Worm (Caenorhabditis elegans) whole organism, young adult: ENCODE results near the gene R10E9.2.

Experiments
- B0019.2 ChIP-seq: fragments of 200-800 bp; sonication (Bioruptor generic); conservative IDR thresholded peaks from 2 replicates; pipeline ENCODE4 v1.3.6; 2022; ENCODE audit warnings: missing genetic modification reagents, missing genetic modification characterization, missing compliant biosample characterization
- B0035.1 ChIP-seq: sonication (generic microtip); optimal IDR thresholded peaks from 2 replicates; lab custom pipeline; 2016; ENCODE audit warnings: missing genetic modification characterization, mild to moderate bottlenecking, missing compliant biosample characterization, missing genotype, missing genetic modification reagents
- B0336.3 ChIP-seq: fragments of 200-800 bp; sonication (Bioruptor generic); IDR thresholded peaks from 2 replicates; pipeline ENCODE4 v1.3.6; 2022; ENCODE audit warnings: missing genetic modification characterization, missing compliant biosample characterization
- C06A6.2 ChIP-seq: fragments of 200-800 bp; sonication (Bioruptor generic); conservative IDR thresholded peaks from 2 replicates; pipeline ENCODE4 v1.3.6; 2022; ENCODE audit warnings: missing genetic modification characterization, missing compliant biosample characterization
- C17E4.6 ChIP-seq: fragments of 200-800 bp; sonication (Bioruptor generic); IDR thresholded peaks from 2 replicates; pipeline ENCODE4 v1.3.6; 2022; ENCODE audit warnings: missing genetic modification reagents, missing genetic modification characterization, missing compliant biosample characterization
- F22D6.2 ChIP-seq: sonication (generic microtip); optimal IDR thresholded peaks from 2 replicates; lab custom pipeline; 2016; ENCODE audit warnings: mild to moderate bottlenecking, missing genetic modification characterization, missing compliant biosample characterization
- F23B12.7 ChIP-seq: sonication (generic microtip); optimal IDR thresholded peaks from 2 replicates; lab custom pipeline; 2017; ENCODE audit warnings: missing genetic modification characterization, mild to moderate bottlenecking, missing compliant biosample characterization, antibody characterized with exemption, moderate library complexity; ENCODE audit not compliant: insufficient read depth
- F39B2.1 ChIP-seq: fragments of 200-800 bp; sonication (Bioruptor generic); IDR thresholded peaks from 2 replicates; pipeline ENCODE4 v1.3.6; 2022; ENCODE audit warnings: missing genetic modification reagents, missing genetic modification characterization, missing compliant biosample characterization
- F49E8.2 ChIP-seq: sonication (generic microtip); optimal IDR thresholded peaks from 3 replicates; lab custom pipeline; 2017; ENCODE audit warnings: missing genetic modification characterization, mild to moderate bottlenecking, missing compliant biosample characterization, antibody characterized with exemption, moderate library complexity; ENCODE audit not compliant: insufficient read depth
- F52B5.7 ChIP-seq: sonication (generic microtip); optimal IDR thresholded peaks from 2 replicates; lab custom pipeline; 2016; ENCODE audit warnings: mild to moderate bottlenecking, missing genetic modification characterization, missing compliant biosample characterization
- F57A8.1 ChIP-seq: fragments of 200-800 bp; sonication (Bioruptor generic); optimal IDR thresholded peaks from 2 replicates; lab custom pipeline; 2018; ENCODE audit warnings: mild to moderate bottlenecking, missing genetic modification characterization, moderate library complexity, missing compliant biosample characterization
- K12H6.12 ChIP-seq: fragments of 200-800 bp; sonication (Bioruptor generic); optimal IDR thresholded peaks from 2 replicates; lab custom pipeline; 2018; ENCODE audit warnings: mild to moderate bottlenecking, missing genetic modification characterization, missing compliant biosample characterization
- T07F8.4 ChIP-seq: sonication (generic microtip); optimal IDR thresholded peaks from 2 replicates; lab custom pipeline; 2016; ENCODE audit warnings: mild to moderate bottlenecking, missing genetic modification characterization, moderate library complexity, missing compliant biosample characterization
- T26A5.8 ChIP-seq: sonication (generic microtip); optimal IDR thresholded peaks from 2 replicates; lab custom pipeline; 2016; ENCODE audit warnings: missing genetic modification characterization, missing compliant biosample characterization
- Y53F4B.3 ChIP-seq: fragments of 200-800 bp; sonication (Bioruptor generic); IDR thresholded peaks from 2 replicates; pipeline ENCODE4 v1.3.6; 2022; ENCODE audit warnings: missing genetic modification reagents, missing genetic modification characterization, missing compliant biosample characterization
- Y56A3A.18 ChIP-seq: fragments of 200-800 bp; sonication (Bioruptor generic); IDR thresholded peaks from 2 replicates; pipeline ENCODE4 v1.3.6; 2022; ENCODE audit warnings: missing genetic modification reagents, missing genetic modification characterization, missing compliant biosample characterization
- Y95B8A.8 ChIP-seq: fragments of 200-800 bp; sonication (Bioruptor generic); IDR thresholded peaks from 2 replicates; pipeline ENCODE4 v1.3.6; 2022; ENCODE audit warnings: missing genetic modification reagents, missing genetic modification characterization, missing compliant biosample characterization
- akir-1 ChIP-seq: fragments of 200-800 bp; sonication (Bioruptor generic); optimal IDR thresholded peaks from 2 replicates; lab custom pipeline; 2018; ENCODE audit warnings: mild to moderate bottlenecking, missing genetic modification characterization, moderate library complexity, missing compliant biosample characterization
- athp-1 ChIP-seq: sonication (generic microtip); optimal IDR thresholded peaks from 2 replicates; lab custom pipeline; 2017; ENCODE audit warnings: mild to moderate bottlenecking, missing genetic modification characterization, missing compliant biosample characterization
- attf-5 ChIP-seq: fragments of 200-800 bp; sonication (Bioruptor generic); optimal IDR thresholded peaks from 2 replicates; lab custom pipeline; 2018; ENCODE audit warnings: mild to moderate bottlenecking, missing genetic modification characterization, missing compliant biosample characterization
- bed-1 ChIP-seq: fragments of 200-800 bp; sonication (Bioruptor generic); IDR thresholded peaks from 2 replicates; pipeline ENCODE4 v1.3.6; 2022; ENCODE audit warnings: missing genetic modification reagents, missing genetic modification characterization, missing compliant biosample characterization
- ceh-58 ChIP-seq: fragments of 200-800 bp; sonication (Bioruptor generic); IDR thresholded peaks from 2 replicates; pipeline ENCODE4 v1.3.6; 2022; ENCODE audit warnings: missing genetic modification characterization, missing compliant biosample characterization
- ceh-79 ChIP-seq: sonication (generic microtip); optimal IDR thresholded peaks from 2 replicates; lab custom pipeline; 2017; ENCODE audit warnings: mild to moderate bottlenecking, missing genetic modification characterization, missing compliant biosample characterization
- chd-7 ChIP-seq: sonication (generic microtip); optimal IDR thresholded peaks from 2 replicates; lab custom pipeline; 2016; ENCODE audit warnings: mild to moderate bottlenecking, missing genetic modification characterization, moderate library complexity, missing compliant biosample characterization
- egl-18 ChIP-seq: fragments of 200-800 bp; sonication (Bioruptor generic); IDR thresholded peaks from 2 replicates; pipeline ENCODE4 v1.3.6; 2022; ENCODE audit warnings: missing genetic modification reagents, missing genetic modification characterization, missing compliant biosample characterization
- egrh-3 ChIP-seq: fragments of 200-800 bp; sonication (Bioruptor generic); IDR thresholded peaks from 2 replicates; pipeline ENCODE4 v1.3.6; 2022; ENCODE audit warnings: missing genetic modification reagents, missing genetic modification characterization, missing compliant biosample characterization
- ekl-4 ChIP-seq: fragments of 200-800 bp; sonication (Bioruptor generic); IDR thresholded peaks from 2 replicates; pipeline ENCODE4 v1.3.6; 2022; ENCODE audit warnings: missing genetic modification reagents, missing genetic modification characterization, missing compliant biosample characterization
- fkh-3 ChIP-seq: sonication (generic microtip); optimal IDR thresholded peaks from 2 replicates; lab custom pipeline; 2016; ENCODE audit warnings: mild to moderate bottlenecking, missing genetic modification characterization, missing compliant biosample characterization
- hlh-26 ChIP-seq: fragments of 200-800 bp; sonication (Bioruptor generic); conservative IDR thresholded peaks from 2 replicates; pipeline ENCODE4 v1.3.6; 2022; ENCODE audit warnings: missing genetic modification reagents, missing genetic modification characterization, missing compliant biosample characterization
- hrde-1 ChIP-seq: sonication (generic microtip); optimal IDR thresholded peaks from 2 replicates; lab custom pipeline; 2016; ENCODE audit warnings: missing genetic modification characterization, mild to moderate bottlenecking, missing compliant biosample characterization, moderate library complexity, missing genotype, missing genetic modification reagents, borderline replicate concordance
- hsf-1 ChIP-seq: fragments of 200-800 bp; sonication (Bioruptor generic); IDR thresholded peaks from 2 replicates; pipeline ENCODE4 v1.3.6; 2022; ENCODE audit warnings: missing genetic modification reagents, missing genetic modification characterization, missing compliant biosample characterization
- lag-1 ChIP-seq: fragments of 200-800 bp; sonication (Bioruptor generic); IDR thresholded peaks from 2 replicates; pipeline ENCODE4 v1.3.6; 2022; ENCODE audit warnings: missing genetic modification reagents, missing genetic modification characterization, missing compliant biosample characterization
- let-607 ChIP-seq, 2 experiments: fragments of 200-800 bp in 1 of 2; sonication (Bioruptor generic) in 1 of 2; sonication (generic microtip) in 1 of 2; optimal IDR thresholded peaks; 2 replicates each; lab custom pipeline; 2016 to 2018; ENCODE audit warnings: mild to moderate bottlenecking in 2 of 2, missing compliant biosample characterization in 2 of 2, missing genetic modification characterization in 2 of 2, moderate library complexity in 2 of 2, missing genotype in 1 of 2
- lin-54 ChIP-seq: fragments of 200-800 bp; sonication (Bioruptor generic); optimal IDR thresholded peaks from 2 replicates; lab custom pipeline; 2018; ENCODE audit warnings: mild to moderate bottlenecking, missing genetic modification characterization, missing compliant biosample characterization
- madf-6 ChIP-seq: fragments of 200-800 bp; sonication (Bioruptor generic); IDR thresholded peaks from 2 replicates; pipeline ENCODE4 v1.3.6; 2022; ENCODE audit warnings: missing genetic modification reagents, missing genetic modification characterization, missing compliant biosample characterization
- mel-28 ChIP-seq: sonication (generic microtip); optimal IDR thresholded peaks from 2 replicates; lab custom pipeline; 2016; ENCODE audit warnings: borderline replicate concordance, mild to moderate bottlenecking, missing genetic modification characterization, missing compliant biosample characterization
- mes-4 ChIP-seq: sonication (generic microtip); optimal IDR thresholded peaks from 2 replicates; lab custom pipeline; 2016; ENCODE audit warnings: missing genotype, missing genetic modification characterization, missing compliant biosample characterization
- nfyb-1 ChIP-seq: fragments of 200-800 bp; sonication (Bioruptor generic); IDR thresholded peaks from 2 replicates; pipeline ENCODE4 v1.3.6; 2022; ENCODE audit warnings: missing genetic modification reagents, missing genetic modification characterization, missing compliant biosample characterization
- nhr-120 ChIP-seq: fragments of 200-800 bp; sonication (Bioruptor generic); IDR thresholded peaks from 2 replicates; pipeline ENCODE4 v1.3.6; 2022; ENCODE audit warnings: missing genetic modification characterization, missing compliant biosample characterization
- nhr-179 ChIP-seq: sonication (generic microtip); optimal IDR thresholded peaks from 2 replicates; lab custom pipeline; 2016; ENCODE audit warnings: mild to moderate bottlenecking, missing genetic modification characterization, missing compliant biosample characterization
- rec-8 ChIP-seq, 2 experiments: sonication (generic microtip); optimal IDR thresholded peaks; 2 replicates each; lab custom pipeline; 2016; ENCODE audit warnings: mild to moderate bottlenecking in 2 of 2, missing genetic modification characterization in 2 of 2, missing genetic modification reagents in 2 of 2, missing genotype in 2 of 2, missing biosample characterization in 1 of 2, missing compliant biosample characterization in 1 of 2, moderate library complexity in 1 of 2
- repo-1 ChIP-seq: sonication (generic microtip); optimal IDR thresholded peaks from 2 replicates; lab custom pipeline; 2017; ENCODE audit warnings: mild to moderate bottlenecking, missing genetic modification characterization, missing compliant biosample characterization
- sdz-38 ChIP-seq: sonication (generic microtip); optimal IDR thresholded peaks from 2 replicates; lab custom pipeline; 2016; ENCODE audit warnings: missing genotype, missing genetic modification characterization, missing compliant biosample characterization
- sea-2 ChIP-seq: fragments of 200-800 bp; sonication (Bioruptor generic); IDR thresholded peaks from 2 replicates; pipeline ENCODE4 v1.3.6; 2022; ENCODE audit warnings: missing genetic modification characterization, missing compliant biosample characterization
- tbp1 ChIP-seq: fragments of 200-800 bp; sonication (Bioruptor generic); optimal IDR thresholded peaks from 2 replicates; lab custom pipeline; 2018; ENCODE audit warnings: mild to moderate bottlenecking, missing genetic modification characterization, missing compliant biosample characterization
- xnd-1 ChIP-seq: sonication (generic microtip); optimal IDR thresholded peaks from 2 replicates; lab custom pipeline; 2016; ENCODE audit warnings: missing genotype, missing genetic modification reagents, missing genetic modification characterization, missing compliant biosample characterization
- ztf-18 ChIP-seq: sonication (generic microtip); optimal IDR thresholded peaks from 2 replicates; lab custom pipeline; 2016; ENCODE audit warnings: missing genotype, mild to moderate bottlenecking, missing genetic modification characterization, missing compliant biosample characterization
- ztf-25 ChIP-seq: fragments of 200-800 bp; sonication (Bioruptor generic); IDR thresholded peaks from 2 replicates; pipeline ENCODE4 v1.3.6; 2022; ENCODE audit warnings: missing genetic modification reagents, missing genetic modification characterization, missing compliant biosample characterization
- ztf-28 ChIP-seq: fragments of 200-800 bp; sonication (Bioruptor generic); IDR thresholded peaks from 2 replicates; pipeline ENCODE4 v1.3.6; 2022; ENCODE audit warnings: missing genetic modification reagents, missing genetic modification characterization, missing compliant biosample characterization

The R10E9.2 gene

DNA sequence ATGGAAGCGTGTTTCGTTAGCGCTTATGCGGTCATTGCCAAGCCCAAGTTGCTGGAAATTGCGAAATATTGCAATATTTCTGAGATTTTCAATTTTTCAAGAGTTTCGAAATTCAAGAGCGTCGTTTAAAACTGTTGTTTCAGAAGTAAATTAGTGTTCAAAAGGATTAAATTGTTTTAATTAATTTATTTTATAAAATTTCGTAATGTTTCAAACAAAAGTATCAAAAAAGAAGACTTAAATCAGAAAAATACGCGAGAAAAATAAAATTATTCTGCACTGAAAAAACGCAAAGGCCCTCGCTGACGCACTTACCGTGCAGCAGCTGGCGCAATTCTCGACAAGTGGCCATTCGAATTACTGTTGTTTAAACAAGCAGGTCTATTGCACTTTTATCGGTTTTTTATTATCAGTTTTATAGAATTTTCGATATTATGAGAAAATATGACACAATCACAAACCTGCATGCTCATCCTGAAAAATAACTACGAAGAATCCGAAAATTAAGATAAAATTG lies 40.0 kb upstream of the R10E9.2 start, which contains the start of gene tif-1A (continued):
- TF ChIP-seq lin-54 (GFP tag; lab: Kevin White, UChicago) (peak; percentile 83), rec-8 (tag; optimal IDR thresholded peaks at IDR 0.05; lab: Kevin White, UChicago) (no peak), athp-1 (tag; lab: Kevin White, UChicago) (no peak), fkh-3 (tag; lab: Kevin White, UChicago) (no peak), akir-1 (GFP tag; lab: Kevin White, UChicago) (no peak), bed-1 (no peak), egl-18 (GFP tag; lab: Robert Waterston, UW) (no peak), C17E4.6 (GFP tag; lab: Robert Waterston, UW) (no peak), B0336.3 (GFP tag; lab: Robert Waterston, UW) (peak; percentile 57; the same call in 1 of the 2 replicates), Y53F4B.3 (GFP tag; lab: Robert Waterston, UW) (no peak), lag-1 (GFP tag; lab: Robert Waterston, UW) (no peak), xnd-1 (peak; percentile 19), F22D6.2 (no peak), F23B12.7 (tag; lab: Kevin White, UChicago) (peak; percentile 87), nfyb-1 (GFP tag; lab: Robert Waterston, UW) (peak; percentile 85), K12H6.12 (tag; lab: Kevin White, UChicago) (peak; percentile 26), attf-5 (GFP tag; lab: Kevin White, UChicago) (peak; percentile 88), F49E8.2 (tag; lab: Kevin White, UChicago) (peak; percentile 35), ekl-4 (GFP tag; lab: Robert Waterston, UW) (no peak; the same call in 1 of the 2 replicates), T26A5.8 (no peak), tbp1 (peak; percentile 62), hlh-26 (GFP tag; lab: Robert Waterston, UW) (no peak), mes-4 (tag; lab: Kevin White, UChicago) (no peak), ceh-58 (GFP tag; lab: Robert Waterston, UW) (no peak), sea-2 (GFP tag; lab: Robert Waterston, UW) (no peak), ceh-79 (no peak), Y95B8A.8 (GFP tag; lab: Robert Waterston, UW) (no peak), madf-6 (GFP tag; lab: Robert Waterston, UW) (peak; percentile 77), sdz-38 (tag; lab: Kevin White, UChicago) (no peak), chd-7 (tag; lab: Kevin White, UChicago) (peak; percentile 14), C06A6.2 (no peak), B0035.1 (tag; lab: Kevin White, UChicago) (no peak), B0019.2 (GFP tag; lab: Robert Waterston, UW) (no peak), repo-1 (peak; percentile 70), mel-28 (no peak), egrh-3 (no peak), hrde-1 (no peak), F39B2.1 (GFP tag; lab: Robert Waterston, UW) (no peak), F57A8.1 (no peak), ztf-25 (GFP tag; lab: Robert Waterston, UW) (no peak), hsf-1 (GFP tag; lab: Robert Waterston, UW) (peak; percentile 70), nhr-120 (GFP tag; lab: Robert Waterston, UW) (no peak), F52B5.7 (tag; lab: Kevin White, UChicago) (no peak), ztf-28 (GFP tag; lab: Robert Waterston, UW) (no peak), Y56A3A.18 (GFP tag; lab: Robert Waterston, UW) (no peak), T07F8.4 (tag; lab: Kevin White, UChicago) (no peak), nhr-179 (no peak), ztf-18 (tag; lab: Kevin White, UChicago) (peak; percentile 97), let-607 (tag; optimal IDR thresholded peaks at IDR 0.05; lab: Kevin White, UChicago) (peak in 1 of 2 experiments; percentile 66)
